Worm (Caenorhabditis elegans): Measurements from ENCODE around the gene F46B6.6.

DNA sequence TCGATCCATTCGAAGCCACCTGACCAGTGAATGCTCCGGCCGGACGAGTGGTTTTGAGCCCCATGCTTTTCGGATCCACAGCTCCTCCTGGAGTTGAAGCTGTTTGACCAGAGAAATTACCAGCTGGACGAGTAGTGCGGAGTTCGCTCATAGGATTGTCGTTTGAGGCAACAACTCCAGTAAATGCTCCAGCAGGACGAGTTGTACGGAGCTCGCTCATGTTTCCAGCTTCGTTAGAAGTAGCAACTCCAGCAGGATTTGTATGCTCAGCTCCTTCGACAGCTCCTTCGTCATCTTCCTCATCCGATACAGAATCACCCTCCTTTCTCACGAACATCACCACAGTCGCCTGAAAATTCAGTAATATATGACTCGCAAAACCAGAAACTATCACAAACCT, 33.1 kb downstream of the F46B6.6 start:
- TF ChIP-seq med-1 (GFP tag; optimal IDR thresholded peaks at IDR 0.05; ENCODE audit: insufficient read depth) (no peak), flt-1 (GFP tag; IDR thresholded peaks at IDR 0.05) (no peak), cog-1 (tag; optimal IDR thresholded peaks at IDR 0.05) (no peak), ref-1 (GFP tag; conservative IDR thresholded peaks at IDR 0.05) (no peak), ztf-23 (GFP tag; IDR thresholded peaks at IDR 0.05) (no peak), T22C8.4 (GFP tag; IDR thresholded peaks at IDR 0.05) (no peak), tab-1 (GFP tag; IDR thresholded peaks at IDR 0.05) (no peak), klf-2 (GFP tag; conservative IDR thresholded peaks at IDR 0.05) (no peak), ztf-29 (GFP tag; IDR thresholded peaks at IDR 0.05) (no peak)

Data from whole organism, midembryonic.